Worm (Caenorhabditis elegans): ENCODE results near the gene ptr-20.

- no peak for TF ChIP-seq ceh-28 (tag; optimal IDR thresholded peaks at IDR 0.05)
- peak; percentile 91 for TF ChIP-seq pha-4 (GFP tag; IDR thresholded peaks at IDR 0.05)
- TF ChIP-seq pha-4 (tag; optimal IDR thresholded peaks at IDR 0.05), result no peak
- TF ChIP-seq aha-1 (tag), result peak; percentile 99
- TF ChIP-seq nhr-237 (tag; optimal IDR thresholded peaks at IDR 0.05), result no peak
- TF ChIP-seq mdl-1 (tag; optimal IDR thresholded peaks at IDR 0.05), result peak in 1 of 2 experiments; percentile 43
- no peak for TF ChIP-seq egl-27 (tag; optimal IDR thresholded peaks at IDR 0.05)
- TF ChIP-seq ZK546.5 (tag; optimal IDR thresholded peaks at IDR 0.05), result no peak
- TF ChIP-seq hlh-30 (tag; optimal IDR thresholded peaks at IDR 0.05; ENCODE audit: insufficient read depth), result peak; percentile 76
These were observed 7.8 kb downstream of the ptr-20 start, which contains the start of gene gst-27 for ce11 chrII:15165681-15166235.

Data from whole organism, L4 larva.